Worm (Caenorhabditis elegans): ENCODE results near the gene C17B7.9.

DNA sequence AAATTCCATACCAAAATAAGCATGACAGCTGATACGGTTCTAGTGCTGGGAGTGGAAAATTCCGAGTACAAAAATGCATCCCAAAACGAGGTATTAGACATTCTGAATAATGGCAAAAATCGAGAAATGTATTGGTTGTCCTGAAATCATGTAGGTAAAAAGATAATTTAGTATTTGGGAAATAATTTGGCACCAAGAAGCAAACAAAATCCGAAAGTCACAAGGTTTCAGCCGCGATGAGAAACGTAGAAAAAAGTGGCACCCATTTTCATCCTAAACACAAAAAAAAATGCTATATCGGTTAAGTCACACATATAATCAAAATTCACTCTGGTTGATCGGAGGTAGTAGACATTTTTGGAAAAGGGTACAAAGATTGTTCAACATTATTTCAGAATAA is 34.2 kb downstream of the C17B7.9 start, which contains the start of gene srx-122:
- TF ChIP-seq nhr-10 (tag; optimal IDR thresholded peaks at IDR 0.05), result no peak
- no peak for TF ChIP-seq nhr-237 (tag; optimal IDR thresholded peaks at IDR 0.05)
- no peak for TF ChIP-seq mdl-1 (tag; optimal IDR thresholded peaks at IDR 0.05)
- TF ChIP-seq attf-4 (tag; optimal IDR thresholded peaks at IDR 0.05), result no peak
- no peak for TF ChIP-seq hlh-30 (tag; optimal IDR thresholded peaks at IDR 0.05; ENCODE audit: insufficient read depth)
- TF ChIP-seq aly-2 (tag; optimal IDR thresholded peaks at IDR 0.05), result no peak
- no peak for TF ChIP-seq unc-62 (GFP tag; optimal IDR thresholded peaks at IDR 0.05 in 1 of 2)
- TF ChIP-seq unc-62 (tag; optimal IDR thresholded peaks at IDR 0.05), result no peak

Data from whole organism, L4 larva.